Fruit fly (Drosophila melanogaster) whole organism, embryonic: ENCODE results near the gene CG43116.

ENCODE experiments used
- Adf1 ChIP-seq: fragments of 200-800 bp; sonication (Bioruptor generic); IDR thresholded peaks from 2 replicates; pipeline ENCODE4 v1.3.6; 2022; ENCODE audit warnings: missing biosample characterization, missing genetic modification characterization
- Aef1 ChIP-seq: fragments of 200-800 bp; sonication (Bioruptor generic); IDR thresholded peaks from 3 replicates; pipeline ENCODE4 v1.3.6; 2022; ENCODE audit warnings: missing biosample characterization, missing genetic modification characterization
- Antp ChIP-seq: fragments of 200-800 bp; sonication (Bioruptor generic); optimal IDR thresholded peaks from 3 replicates; lab custom pipeline; 2016; ENCODE audit warnings: missing biosample characterization, missing genetic modification characterization
- Atf3 ChIP-seq: fragments of 200-800 bp; sonication (Bioruptor generic); optimal IDR thresholded peaks from 3 replicates; lab custom pipeline; 2016; ENCODE audit warnings: missing biosample characterization, missing genetic modification characterization
- Bgb ChIP-seq: fragments of 200-800 bp; sonication (Bioruptor generic); IDR thresholded peaks from 2 replicates; pipeline ENCODE4 v1.3.6; 2022; ENCODE audit warnings: missing biosample characterization, missing genetic modification characterization; ENCODE audit not compliant: partially characterized antibody
- CG10274 ChIP-seq: fragments of 200-800 bp; sonication (Bioruptor generic); optimal IDR thresholded peaks from 3 replicates; lab custom pipeline; 2017; ENCODE audit warnings: missing biosample characterization, mild to moderate bottlenecking, missing genetic modification characterization
- CG10543 ChIP-seq: fragments of 200-800 bp; sonication (Bioruptor generic); optimal IDR thresholded peaks from 3 replicates; lab custom pipeline; 2017; ENCODE audit warnings: missing biosample characterization, mild to moderate bottlenecking, missing genetic modification characterization, moderate library complexity
- CG13287 ChIP-seq: fragments of 200-800 bp; sonication (Bioruptor generic); IDR thresholded peaks from 2 replicates; pipeline ENCODE4 v1.3.6; 2022; ENCODE audit warnings: missing biosample characterization, missing genetic modification characterization; ENCODE audit not compliant: partially characterized antibody
- CG13624 ChIP-seq: fragments of 200-800 bp; sonication (Bioruptor generic); optimal IDR thresholded peaks from 2 replicates; lab custom pipeline; 2016; ENCODE audit warnings: missing biosample characterization, missing genetic modification characterization
- CG13894 ChIP-seq: fragments of 200-800 bp; sonication (Bioruptor generic); optimal IDR thresholded peaks from 3 replicates; lab custom pipeline; 2018; ENCODE audit warnings: missing biosample characterization, mild to moderate bottlenecking, missing genetic modification characterization, moderate library complexity
- CG14441 ChIP-seq: fragments of 200-800 bp; sonication (Bioruptor generic); IDR thresholded peaks from 2 replicates; pipeline ENCODE4 v1.3.6; 2022; ENCODE audit warnings: missing biosample characterization, missing genetic modification characterization
- CG15696 ChIP-seq: fragments of 200-800 bp; sonication (Bioruptor generic); optimal IDR thresholded peaks from 2 replicates; lab custom pipeline; 2019; ENCODE audit warnings: missing biosample characterization, mild to moderate bottlenecking, missing genetic modification characterization, moderate library complexity
- CG16813 ChIP-seq: fragments of 200-800 bp; sonication (Bioruptor generic); IDR thresholded peaks from 3 replicates; pipeline ENCODE4 v1.3.6; 2022; ENCODE audit warnings: missing biosample characterization, missing genetic modification characterization; ENCODE audit not compliant: partially characterized antibody
- CG1832 ChIP-seq: fragments of 200-800 bp; sonication (Bioruptor generic); optimal IDR thresholded peaks from 2 replicates; lab custom pipeline; 2017; ENCODE audit warnings: missing biosample characterization, mild to moderate bottlenecking, missing genetic modification characterization, inconsistent platforms
- CG2875 ChIP-seq: fragments of 200-800 bp; sonication (Bioruptor generic); optimal IDR thresholded peaks from 2 replicates; lab custom pipeline; 2017; ENCODE audit warnings: missing biosample characterization, mild to moderate bottlenecking, missing genetic modification characterization, missing genetic modification reagents
- CG31224 ChIP-seq: fragments of 200-800 bp; sonication (Bioruptor generic); IDR thresholded peaks from 2 replicates; pipeline ENCODE4 v1.3.6; 2022; ENCODE audit warnings: missing biosample characterization, missing genetic modification characterization
- CG6689 ChIP-seq: fragments of 200-800 bp; sonication (Bioruptor generic); IDR thresholded peaks from 2 replicates; pipeline ENCODE4 v1.3.6; 2022; ENCODE audit warnings: missing biosample characterization, missing genetic modification characterization
- CG7987 ChIP-seq: fragments of 200-800 bp; sonication (Bioruptor generic); optimal IDR thresholded peaks from 2 replicates; lab custom pipeline; 2018; ENCODE audit warnings: missing biosample characterization, mild to moderate bottlenecking, missing genetic modification characterization, moderate library complexity
- CG8290 ChIP-seq, 3 experiments: fragments of 200-800 bp; sonication (Bioruptor generic); optimal IDR thresholded peaks; 2 replicates each; lab custom pipeline; 2016 to 2019; ENCODE audit warnings: missing biosample characterization in 3 of 3, missing genetic modification characterization in 3 of 3, mild to moderate bottlenecking in 2 of 3, moderate library complexity in 1 of 3
- CG8478 ChIP-seq: fragments of >200 bp; optimal IDR thresholded peaks from 2 replicates; lab custom pipeline; 2018
- CG9932 ChIP-seq: fragments of 200-800 bp; sonication (Bioruptor generic); IDR thresholded peaks from 2 replicates; pipeline ENCODE4 v1.3.6; 2022; ENCODE audit warnings: missing biosample characterization, missing genetic modification characterization
- Deaf1 ChIP-seq: fragments of 200-800 bp; optimal IDR thresholded peaks from 3 replicates; lab custom pipeline; 2019; ENCODE audit warnings: missing biosample characterization, mild to moderate bottlenecking, missing genetic modification characterization, moderate library complexity
- Dll ChIP-seq: fragments of 200-800 bp; sonication (Bioruptor generic); IDR thresholded peaks from 4 replicates; pipeline ENCODE4 v1.3.6; 2022; ENCODE audit warnings: missing biosample characterization, missing genetic modification characterization; ENCODE audit not compliant: partially characterized antibody
- HLH54F ChIP-seq: fragments of 200-800 bp; sonication (Bioruptor generic); optimal IDR thresholded peaks from 3 replicates; lab custom pipeline; 2016; ENCODE audit warnings: missing biosample characterization, missing genetic modification characterization
- HLHmδ ChIP-seq: fragments of 200-800 bp; sonication (Bioruptor generic); optimal IDR thresholded peaks from 2 replicates; lab custom pipeline; 2018; ENCODE audit warnings: missing biosample characterization, mild to moderate bottlenecking, missing genetic modification characterization, moderate library complexity
- Hr78 ChIP-seq, 2 experiments: fragments of 200-800 bp in 1 of 2; fragments of >200 bp in 1 of 2; sonication (Bioruptor generic) in 1 of 2; optimal IDR thresholded peaks; 2 replicates each; lab custom pipeline; 2017 to 2019; ENCODE audit warnings: missing biosample characterization in 2 of 2, missing genetic modification characterization in 2 of 2, mild to moderate bottlenecking in 1 of 2, moderate library complexity in 1 of 2
- Opbp ChIP-seq: fragments of 200-800 bp; sonication (Bioruptor generic); IDR thresholded peaks from 3 replicates; pipeline ENCODE4 v1.3.6; 2022; ENCODE audit warnings: missing biosample characterization, missing genetic modification characterization; ENCODE audit not compliant: partially characterized antibody
- Scr ChIP-seq: fragments of 200-800 bp; sonication (Bioruptor generic); IDR thresholded peaks from 2 replicates; pipeline ENCODE4 v1.3.6; 2022; ENCODE audit warnings: missing biosample characterization, missing genetic modification characterization; ENCODE audit not compliant: partially characterized antibody
- cg ChIP-seq: fragments of 200-800 bp; sonication (Bioruptor generic); optimal IDR thresholded peaks from 3 replicates; lab custom pipeline; 2019; ENCODE audit warnings: missing biosample characterization, mild to moderate bottlenecking, missing genetic modification characterization, moderate library complexity
- ci ChIP-seq: fragments of 200-800 bp; sonication (Bioruptor generic); IDR thresholded peaks from 3 replicates; pipeline ENCODE4 v1.3.6; 2022; ENCODE audit warnings: missing biosample characterization, missing genetic modification characterization
- crol ChIP-seq: fragments of 200-800 bp; sonication (Bioruptor generic); IDR thresholded peaks from 2 replicates; pipeline ENCODE4 v1.3.6; 2022; ENCODE audit warnings: missing biosample characterization, missing genetic modification characterization
- cwo ChIP-seq: fragments of 200-800 bp; sonication (Bioruptor generic); optimal IDR thresholded peaks from 3 replicates; lab custom pipeline; 2017; ENCODE audit warnings: missing biosample characterization, missing genetic modification characterization, mild to moderate bottlenecking, moderate library complexity, missing genetic modification reagents
- gcm ChIP-seq: fragments of 200-800 bp; sonication (Bioruptor generic); optimal IDR thresholded peaks from 2 replicates; lab custom pipeline; 2019; ENCODE audit warnings: missing biosample characterization, mild to moderate bottlenecking, missing genetic modification characterization, moderate library complexity
- grn ChIP-seq: fragments of 200-800 bp; sonication (Bioruptor generic); optimal IDR thresholded peaks from 3 replicates; lab custom pipeline; 2017; ENCODE audit warnings: missing biosample characterization, missing genetic modification characterization
- jumu ChIP-seq: fragments of 200-800 bp; sonication (Bioruptor generic); optimal IDR thresholded peaks from 3 replicates; lab custom pipeline; 2016; ENCODE audit warnings: missing biosample characterization, missing genetic modification characterization
- ken ChIP-seq: fragments of 200-800 bp; sonication (Bioruptor generic); IDR thresholded peaks from 3 replicates; pipeline ENCODE4 v1.3.6; 2022; ENCODE audit warnings: missing biosample characterization, missing genetic modification characterization
- kni ChIP-seq: fragments of 200-800 bp; sonication (Bioruptor generic); optimal IDR thresholded peaks from 3 replicates; lab custom pipeline; 2017; ENCODE audit warnings: mild to moderate bottlenecking, missing biosample characterization, missing genetic modification reagents, missing genetic modification characterization
- lab ChIP-seq: fragments of 200-800 bp; sonication (Bioruptor generic); optimal IDR thresholded peaks from 3 replicates; lab custom pipeline; 2017; ENCODE audit warnings: missing biosample characterization, missing genetic modification characterization, mild to moderate bottlenecking, moderate library complexity, missing genetic modification reagents
- lilli ChIP-seq: fragments of 200-800 bp; sonication (Bioruptor generic); optimal IDR thresholded peaks from 3 replicates; lab custom pipeline; 2016; ENCODE audit warnings: missing biosample characterization, missing genetic modification characterization
- otp ChIP-seq: fragments of 200-800 bp; sonication (Bioruptor generic); IDR thresholded peaks from 3 replicates; pipeline ENCODE4, ENCODE4 v1.3.6; 2022; ENCODE audit warnings: missing biosample characterization, missing genetic modification characterization
- row ChIP-seq: fragments of 200-800 bp; sonication (Bioruptor generic); IDR thresholded peaks from 3 replicates; pipeline ENCODE4 v1.3.6; 2022; ENCODE audit warnings: missing biosample characterization, missing genetic modification characterization
- run ChIP-seq: fragments of 200-800 bp; sonication (Bioruptor generic); optimal IDR thresholded peaks from 3 replicates; lab custom pipeline; 2018; ENCODE audit warnings: missing biosample characterization, mild to moderate bottlenecking, missing genetic modification characterization
- sens ChIP-seq: fragments of 200-800 bp; sonication (Bioruptor generic); peaks from one replicate; lab custom pipeline; 2016; ENCODE audit warnings: missing biosample characterization, missing genetic modification characterization
- seq ChIP-seq: fragments of 200-800 bp; sonication (Bioruptor generic); IDR thresholded peaks from 2 replicates; pipeline ENCODE4 v1.3.6; 2022; ENCODE audit warnings: missing biosample characterization, missing genetic modification characterization
- sug ChIP-seq: fragments of 200-800 bp; optimal IDR thresholded peaks from 2 replicates; lab custom pipeline; 2019; ENCODE audit warnings: missing biosample characterization, mild to moderate bottlenecking, missing genetic modification characterization, moderate library complexity
- tna ChIP-seq: fragments of 200-800 bp; sonication (Bioruptor generic); IDR thresholded peaks from 2 replicates; pipeline ENCODE4 v1.3.6; 2022; ENCODE audit warnings: missing biosample characterization, missing genetic modification characterization; ENCODE audit not compliant: partially characterized antibody

Gene CG43116

dm6 chr3R:26007964-26008868 is 11.4 kb upstream of the CG43116 start:
- no peak for TF ChIP-seq Hr78 (GFP tag; optimal IDR thresholded peaks at IDR 0.05; lab: Kevin White, UChicago)
- peak; percentile 36; the same call in 1 of the 2 replicates for TF ChIP-seq Bgb
- TF ChIP-seq Dll (GFP tag; lab: Robert Waterston, UW) = peak; percentile 27; the same call in 1 of the 4 replicates
- peak; percentile 91 for TF ChIP-seq CG10543 (GFP tag; lab: Kevin White, UChicago)
- TF ChIP-seq Adf1 = peak; percentile 41
- TF ChIP-seq CG6689 = no peak
- peak; percentile 54 for TF ChIP-seq sens (GFP tag; lab: Kevin White, UChicago)
- 0 out of 2 replicates have a peak, but pooled peaks have one; percentile 5 for TF ChIP-seq CG13287
- TF ChIP-seq Opbp (GFP tag; lab: Robert Waterston, UW) = 0 out of 3 replicates have a peak, but pooled peaks have one; percentile 17
- TF ChIP-seq run (tag; lab: Kevin White, UChicago) = no peak
- TF ChIP-seq CG14441 (GFP tag; lab: Robert Waterston, UW) = peak; percentile 22; the same call in 1 of the 2 replicates
- TF ChIP-seq gcm (GFP tag; lab: Kevin White, UChicago) = no peak
- TF ChIP-seq jumu (GFP tag; lab: Kevin White, UChicago) = no peak
- TF ChIP-seq lab (GFP tag; lab: Kevin White, UChicago) = peak; percentile 28
- no peak for TF ChIP-seq CG8478 (lab: Kevin White, UChicago)
- TF ChIP-seq seq (GFP tag; lab: Robert Waterston, UW) = peak; percentile 11; the same call in 1 of the 2 replicates
- no peak for TF ChIP-seq CG8290 (GFP tag; optimal IDR thresholded peaks at IDR 0.05; lab: Kevin White, UChicago)
- peak in 1 of 2 experiments; percentile 38 for TF ChIP-seq CG8290 (tag; optimal IDR thresholded peaks at IDR 0.05; lab: Kevin White, UChicago)
- peak; percentile 69 for TF ChIP-seq kni (GFP tag; lab: Kevin White, UChicago)
- peak; percentile 69 for TF ChIP-seq CG10274 (GFP tag; lab: Kevin White, UChicago)
- TF ChIP-seq HLH54F = no peak
- TF ChIP-seq Scr (GFP tag; lab: Robert Waterston, UW) = 0 out of 2 replicates have a peak, but pooled peaks have one; percentile 12
- TF ChIP-seq CG31224 (GFP tag; lab: Robert Waterston, UW) = 0 out of 2 replicates have a peak, but pooled peaks have one; percentile 24
- peak; percentile 93 for TF ChIP-seq grn
- peak; percentile 54 for TF ChIP-seq cg (GFP tag; lab: Kevin White, UChicago)
- TF ChIP-seq Atf3 = no peak
- TF ChIP-seq crol (GFP tag; lab: Robert Waterston, UW) = peak; percentile 98
- no peak for TF ChIP-seq CG2875 (GFP tag; lab: Kevin White, UChicago)
- no peak for TF ChIP-seq ken (GFP tag; lab: Robert Waterston, UW)
- TF ChIP-seq otp (GFP tag; lab: Robert Waterston, UW) = peak; percentile 52; the same call in 2 of the 3 replicates
- peak; percentile 4 for TF ChIP-seq CG1832
- 0 out of 2 replicates have a peak, but pooled peaks have one; percentile 33 for TF ChIP-seq tna
- peak; percentile 98 for TF ChIP-seq sug
- TF ChIP-seq row (GFP tag; lab: Robert Waterston, UW) = no peak
- TF ChIP-seq HLHmδ (GFP tag; lab: Kevin White, UChicago) = peak; percentile 98
- TF ChIP-seq cwo (GFP tag; lab: Kevin White, UChicago) = peak; percentile 79
- TF ChIP-seq CG7987 (GFP tag; lab: Kevin White, UChicago) = no peak
- peak; percentile 83 for TF ChIP-seq CG13894 (tag; lab: Kevin White, UChicago)
- TF ChIP-seq CG9932 (GFP tag; lab: Robert Waterston, UW) = peak; percentile 18
- TF ChIP-seq CG16813 = 0 out of 3 replicates have a peak, but pooled peaks have one; percentile 34
- 0 out of 3 replicates have a peak, but pooled peaks have one; percentile 13 for TF ChIP-seq Aef1 (GFP tag; lab: Robert Waterston, UW)
- no peak for TF ChIP-seq Antp
- TF ChIP-seq ci (GFP tag; lab: Robert Waterston, UW) = 0 out of 3 replicates have a peak, but pooled peaks have one; percentile 28
- TF ChIP-seq CG13624 (GFP tag; lab: Kevin White, UChicago) = peak; percentile 16
- no peak for TF ChIP-seq CG15696 (tag; lab: Kevin White, UChicago)
- no peak for TF ChIP-seq lilli (GFP tag; lab: Kevin White, UChicago)
- TF ChIP-seq Deaf1 = peak; percentile 14
